Worm (Caenorhabditis elegans) whole organism, L3 larva: ENCODE measurements around the gene pax-3.

ENCODE experiments used
- R02D3.7 ChIP-seq: fragments of 150-350 bp; optimal IDR thresholded peaks from 2 replicates; lab custom pipeline; 2014; ENCODE audit warnings: missing biosample characterization, missing genetic modification characterization
- ZK546.5 ChIP-seq: sonication (generic microtip); optimal IDR thresholded peaks from 2 replicates; lab custom pipeline; 2017; ENCODE audit warnings: missing biosample characterization, missing genetic modification characterization
- ceh-16 ChIP-seq: sonication (generic microtip); optimal IDR thresholded peaks from 2 replicates; lab custom pipeline; 2017; ENCODE audit warnings: missing biosample characterization, missing genetic modification characterization
- ceh-28 ChIP-seq: fragments of 150-350 bp; optimal IDR thresholded peaks from 2 replicates; lab custom pipeline; 2014; ENCODE audit warnings: missing biosample characterization, missing genetic modification reagents, missing genetic modification characterization
- ceh-82 ChIP-seq: fragments of 150-350 bp; optimal IDR thresholded peaks from 2 replicates; lab custom pipeline; 2014; ENCODE audit warnings: missing biosample characterization, missing genetic modification characterization
- ceh-9 ChIP-seq: sonication (generic microtip); optimal IDR thresholded peaks from 2 replicates; lab custom pipeline; 2018; ENCODE audit warnings: missing biosample characterization, missing genetic modification characterization
- daf-12 ChIP-seq: fragments of 150-350 bp; optimal IDR thresholded peaks from 2 replicates; lab custom pipeline; 2014; ENCODE audit warnings: missing biosample characterization, missing genetic modification reagents, missing genetic modification characterization
- elt-2 ChIP-seq: sonication (generic microtip); optimal IDR thresholded peaks from 2 replicates; lab custom pipeline; 2016; ENCODE audit warnings: missing genetic modification reagents, mild to moderate bottlenecking, missing genetic modification characterization, missing compliant biosample characterization
- elt-3 ChIP-seq, 3 experiments: fragments of 150-350 bp in 1 of 3; sonication (generic microtip) in 2 of 3; optimal IDR thresholded peaks; 2 replicates in 2 of 3; 4 replicates in 1 of 3; lab custom pipeline; 2014 to 2017; ENCODE audit warnings: missing biosample characterization in 3 of 3, missing genetic modification characterization in 3 of 3
- fkh-10 ChIP-seq: sonication (generic microtip); optimal IDR thresholded peaks from 2 replicates; lab custom pipeline; 2017; ENCODE audit warnings: missing biosample characterization, missing genetic modification reagents, missing genetic modification characterization
- fos-1 ChIP-seq: fragments of 150-350 bp; optimal IDR thresholded peaks from 2 replicates; lab custom pipeline; 2014; ENCODE audit warnings: missing biosample characterization, missing genetic modification characterization
- hmg-11 ChIP-seq: sonication (generic microtip); optimal IDR thresholded peaks from 2 replicates; lab custom pipeline; 2016; ENCODE audit warnings: missing genetic modification characterization, missing compliant biosample characterization
- jun-1 ChIP-seq: fragments of 150-350 bp; optimal IDR thresholded peaks from 2 replicates; lab custom pipeline; 2014; ENCODE audit warnings: missing biosample characterization, missing genetic modification reagents, missing genetic modification characterization
- lin-15B ChIP-seq: fragments of 150-350 bp; optimal IDR thresholded peaks from 2 replicates; lab custom pipeline; 2014; ENCODE audit warnings: missing biosample characterization, missing genetic modification characterization
- lin-39 ChIP-seq: fragments of 150-350 bp; optimal IDR thresholded peaks from 2 replicates; lab custom pipeline; 2018; ENCODE audit warnings: missing biosample characterization, missing genetic modification reagents, missing genetic modification characterization
- lsy-12 ChIP-seq: sonication (generic microtip); optimal IDR thresholded peaks from 2 replicates; lab custom pipeline; 2016; ENCODE audit warnings: mild to moderate bottlenecking, missing genetic modification characterization, missing compliant biosample characterization
- mdl-1 ChIP-seq: fragments of 150-350 bp; optimal IDR thresholded peaks from 2 replicates; lab custom pipeline; 2014; ENCODE audit warnings: missing biosample characterization, missing genetic modification characterization
- nfya-1 ChIP-seq: sonication (generic microtip); optimal IDR thresholded peaks from 2 replicates; lab custom pipeline; 2017; ENCODE audit warnings: missing genetic modification characterization, mild to moderate bottlenecking, missing compliant biosample characterization, antibody characterized with exemption, moderate library complexity; ENCODE audit not compliant: insufficient read depth
- nhr-11 ChIP-seq: fragments of 150-350 bp; optimal IDR thresholded peaks from 2 replicates; lab custom pipeline; 2014; ENCODE audit warnings: missing biosample characterization, missing genetic modification characterization
- nhr-12 ChIP-seq: fragments of 150-350 bp; optimal IDR thresholded peaks from 2 replicates; lab custom pipeline; 2014; ENCODE audit warnings: missing biosample characterization, missing genetic modification characterization
- nhr-23 ChIP-seq: fragments of 150-350 bp; optimal IDR thresholded peaks from 2 replicates; lab custom pipeline; 2014; ENCODE audit warnings: missing biosample characterization, missing genetic modification reagents, missing genetic modification characterization
- nhr-237 ChIP-seq: fragments of 150-350 bp; optimal IDR thresholded peaks from 2 replicates; lab custom pipeline; 2014; ENCODE audit warnings: missing biosample characterization, missing genetic modification characterization
- nhr-25 ChIP-seq: sonication (generic microtip); optimal IDR thresholded peaks from 2 replicates; lab custom pipeline; 2017; ENCODE audit warnings: missing biosample characterization, missing genetic modification characterization
- nhr-28 ChIP-seq: fragments of 150-350 bp; optimal IDR thresholded peaks from 2 replicates; lab custom pipeline; 2014; ENCODE audit warnings: missing biosample characterization, missing genetic modification characterization
- nhr-43 ChIP-seq: sonication (generic microtip); optimal IDR thresholded peaks from 2 replicates; lab custom pipeline; 2016; ENCODE audit warnings: mild to moderate bottlenecking, missing genetic modification characterization, missing compliant biosample characterization; ENCODE audit not compliant: poor library complexity, severe bottlenecking
- nhr-67 ChIP-seq: fragments of 150-350 bp; optimal IDR thresholded peaks from 2 replicates; lab custom pipeline; 2014; ENCODE audit warnings: missing biosample characterization, missing genetic modification characterization
- nhr-76 ChIP-seq: fragments of 150-350 bp; sonication (generic microtip); optimal IDR thresholded peaks from 5 replicates; lab custom pipeline; 2014; ENCODE audit warnings: missing biosample characterization, missing genetic modification characterization
- pha-4 ChIP-seq: fragments of 150-350 bp; optimal IDR thresholded peaks from 2 replicates; lab custom pipeline; 2014; ENCODE audit warnings: missing biosample characterization, missing genetic modification reagents, missing genetic modification characterization
- pqm-1 ChIP-seq: fragments of 150-350 bp; optimal IDR thresholded peaks from 2 replicates; lab custom pipeline; 2017; ENCODE audit warnings: missing biosample characterization, missing genetic modification characterization, inconsistent platforms
- sea-2 ChIP-seq: fragments of 150-350 bp; sonication (generic microtip); optimal IDR thresholded peaks from 4 replicates; lab custom pipeline; 2014; ENCODE audit warnings: missing biosample characterization, missing genetic modification reagents, missing genetic modification characterization
- skn-1 ChIP-seq: fragments of 150-350 bp; optimal IDR thresholded peaks from 2 replicates; lab custom pipeline; 2014; ENCODE audit warnings: missing biosample characterization, missing genetic modification characterization
- tbx-2 ChIP-seq: sonication (generic microtip); optimal IDR thresholded peaks from 2 replicates; lab custom pipeline; 2016; ENCODE audit warnings: mild to moderate bottlenecking, missing genetic modification characterization, missing compliant biosample characterization
- unc-62 ChIP-seq: fragments of 150-350 bp; sonication (generic microtip); optimal IDR thresholded peaks from 4 replicates; lab custom pipeline; 2014; ENCODE audit warnings: missing biosample characterization, missing genetic modification reagents, missing genetic modification characterization
- zag-1 ChIP-seq: fragments of 150-350 bp; optimal IDR thresholded peaks from 2 replicates; lab custom pipeline; 2014; ENCODE audit warnings: missing biosample characterization, missing genetic modification characterization
- ztf-11 ChIP-seq: fragments of 150-350 bp; optimal IDR thresholded peaks from 2 replicates; lab custom pipeline; 2014; ENCODE audit warnings: missing biosample characterization, missing genetic modification characterization
- ztf-4 ChIP-seq: fragments of 150-350 bp; optimal IDR thresholded peaks from 2 replicates; lab custom pipeline; 2014; ENCODE audit warnings: missing biosample characterization, missing genetic modification characterization

Gene pax-3

DNA sequence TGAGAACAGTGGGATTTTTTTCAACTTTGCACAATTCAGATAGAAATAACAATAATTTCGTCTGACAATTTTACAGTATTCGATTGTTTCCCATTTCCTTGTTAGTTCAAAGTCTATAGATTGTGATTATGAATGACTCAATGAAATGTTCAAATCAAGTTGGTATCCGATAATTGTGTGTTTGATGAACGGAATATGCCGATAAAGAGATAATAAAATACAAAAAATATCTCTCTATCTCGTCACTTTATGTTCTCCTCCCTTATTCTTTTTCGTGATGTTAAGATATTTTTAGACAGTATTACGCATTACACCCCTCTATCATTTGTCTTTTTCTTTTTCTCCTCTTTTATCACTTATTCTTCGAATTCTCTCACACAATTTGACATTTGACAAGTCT, 23.9 kb upstream of the pax-3 start, which contains the start of gene F27E5.7:
Gene F27E5.7, plus strand, starts transcription at position 301 of the 400 bp plus-strand sequence.
- TF ChIP-seq ceh-28 (no peak), nhr-67 (tag; lab: Kevin White, UChicago) (no peak), ceh-82 (tag; lab: Kevin White, UChicago) (no peak), fos-1 (tag; lab: Kevin White, UChicago) (no peak), R02D3.7 (tag; lab: Kevin White, UChicago) (no peak), nhr-25 (tag; lab: Kevin White, UChicago) (no peak), ztf-4 (tag; lab: Kevin White, UChicago) (no peak), daf-12 (tag; lab: Kevin White, UChicago) (no peak), nhr-76 (tag; lab: Kevin White, UChicago) (no peak), elt-3 (tag; optimal IDR thresholded peaks at IDR 0.05; lab: Kevin White, UChicago) (no peak), unc-62 (GFP tag; lab: Kevin White, UChicago) (no peak), lsy-12 (tag; lab: Kevin White, UChicago) (no peak), nhr-11 (no peak)

- no peak for TF ChIP-seq nhr-67 (tag; lab: Kevin White, UChicago)
- no peak for TF ChIP-seq unc-62 (GFP tag; lab: Kevin White, UChicago)
- TF ChIP-seq ZK546.5 (tag; lab: Kevin White, UChicago): no peak
- TF ChIP-seq nfya-1: no peak
- no peak for TF ChIP-seq elt-2 (tag; lab: Kevin White, UChicago)
- TF ChIP-seq tbx-2: no peak
- TF ChIP-seq nhr-12 (tag; lab: Kevin White, UChicago): no peak
- TF ChIP-seq ceh-28: no peak
- no peak for TF ChIP-seq sea-2 (GFP tag; lab: Kevin White, UChicago)
- no peak for TF ChIP-seq ceh-82 (tag; lab: Kevin White, UChicago)
- TF ChIP-seq ztf-4 (tag; lab: Kevin White, UChicago): no peak
- TF ChIP-seq nhr-23 (tag; lab: Kevin White, UChicago): no peak
Observed at ce11 chrII:10127389-10127788, 19.0 kb upstream of the pax-3 start, which contains the start of gene F27E5.8. F27E5.8 (minus strand) TSS chrII:10127489.

ce11 chrII:10131760-10132159, 14.6 kb upstream of the pax-3 start, which contains the start of gene F27E5.5:
F27E5.5 (minus strand) TSS chrII:10131860.
- TF ChIP-seq pha-4 (tag; lab: Kevin White, UChicago) (no peak), tbx-2 (no peak), nhr-237 (tag; lab: Kevin White, UChicago) (no peak), lsy-12 (tag; lab: Kevin White, UChicago) (no peak), ceh-16 (tag; lab: Kevin White, UChicago) (no peak), nhr-28 (tag; lab: Kevin White, UChicago) (no peak), nhr-43 (tag; lab: Kevin White, UChicago) (no peak), ztf-11 (tag; lab: Kevin White, UChicago) (no peak), unc-62 (GFP tag; lab: Kevin White, UChicago) (no peak), elt-2 (tag; lab: Kevin White, UChicago) (no peak), elt-3 (tag; optimal IDR thresholded peaks at IDR 0.05; lab: Kevin White, UChicago) (no peak), R02D3.7 (tag; lab: Kevin White, UChicago) (no peak), mdl-1 (tag; lab: Kevin White, UChicago) (no peak), nhr-76 (tag; lab: Kevin White, UChicago) (no peak), ceh-9 (tag; lab: Kevin White, UChicago) (no peak), lin-15B (tag; lab: Kevin White, UChicago) (no peak), fkh-10 (GFP tag; lab: Kevin White, UChicago) (no peak)

DNA sequence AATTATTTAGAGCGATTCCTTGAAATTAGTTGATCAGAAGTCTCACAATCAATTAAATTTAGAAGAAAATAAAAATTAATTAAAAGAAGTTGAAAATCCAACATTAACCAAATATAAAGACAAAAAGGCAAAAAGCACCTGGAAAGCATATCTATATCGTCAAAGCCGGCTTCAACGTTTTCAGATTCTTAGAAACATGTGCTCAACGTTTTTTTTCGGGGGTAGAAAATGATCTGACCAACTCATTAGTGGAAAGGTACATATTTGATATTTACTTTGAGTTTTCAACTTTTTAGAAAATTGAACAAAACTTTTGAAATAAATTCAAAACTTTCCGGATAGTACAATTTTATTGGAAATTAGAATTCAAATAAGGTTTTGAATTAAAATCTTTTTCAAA, 13.6 kb upstream of the pax-3 start:
- TF ChIP-seq nhr-28 (tag; lab: Kevin White, UChicago): no peak
- no peak for TF ChIP-seq nhr-12 (tag; lab: Kevin White, UChicago)
- peak; percentile 39 for TF ChIP-seq nhr-11
- TF ChIP-seq tbx-2: no peak
- TF ChIP-seq nhr-67 (tag; lab: Kevin White, UChicago): no peak
- no peak for TF ChIP-seq hmg-11 (tag; lab: Kevin White, UChicago)
- TF ChIP-seq nhr-237 (tag; lab: Kevin White, UChicago): no peak

DNA sequence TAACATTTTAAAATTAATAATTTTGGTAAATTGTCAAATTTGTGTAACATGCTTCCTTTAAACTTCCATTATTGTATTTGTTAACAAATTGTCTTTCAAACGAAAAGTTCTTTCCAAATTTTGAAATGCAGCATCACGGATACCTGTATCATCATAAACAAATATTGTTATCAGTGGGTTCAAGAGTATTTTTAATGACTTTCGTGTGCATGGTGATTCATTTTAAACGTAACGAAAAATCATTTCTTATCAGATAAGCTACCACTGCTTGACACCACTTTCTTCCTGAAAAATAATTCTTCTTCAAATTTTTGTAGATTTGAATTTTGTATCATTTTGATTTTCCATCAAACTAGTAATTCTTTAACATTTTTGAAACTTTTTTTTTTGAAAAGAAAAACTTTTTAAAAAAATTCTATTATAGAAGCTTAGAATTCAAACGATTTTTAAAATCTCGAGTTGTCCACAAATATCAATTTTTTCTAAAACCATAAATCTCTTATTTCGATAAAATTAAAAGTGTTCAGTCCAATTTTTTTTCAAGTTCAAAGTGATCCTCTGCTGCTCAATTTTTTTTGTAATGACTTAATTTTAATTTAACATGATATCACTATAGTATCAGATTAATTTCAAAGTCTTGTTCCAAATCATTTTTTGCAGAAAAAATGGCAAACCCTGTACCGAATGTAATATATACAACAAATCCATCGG, 11.9 kb upstream of the pax-3 start, which contains the start of gene F27E5.9:
Gene F27E5.9, plus strand, starts transcription at position 661 of the 711 bp plus-strand sequence.
- TF ChIP-seq skn-1 (peak; percentile 14), lin-39 (tag; lab: Kevin White, UChicago) (no peak), zag-1 (tag; lab: Kevin White, UChicago) (no peak), pqm-1 (peak; percentile 93), elt-2 (tag; lab: Kevin White, UChicago) (peak; percentile 95), jun-1 (tag; lab: Kevin White, UChicago) (peak; percentile 47), fos-1 (tag; lab: Kevin White, UChicago) (peak; percentile 16), pha-4 (tag; lab: Kevin White, UChicago) (peak; percentile 68)
